Worm (Caenorhabditis elegans) whole organism, early embryonic: ENCODE results near the gene plep-1.

Source experiments
- B0310.2 ChIP-seq: sonication (generic microtip); optimal IDR thresholded peaks from 2 replicates; lab custom pipeline; 2016; ENCODE audit warnings: mild to moderate bottlenecking, missing genetic modification characterization, missing compliant biosample characterization
- aly-1 ChIP-seq: sonication (generic microtip); optimal IDR thresholded peaks from 2 replicates; lab custom pipeline; 2016; ENCODE audit warnings: missing genetic modification characterization, missing compliant biosample characterization
- ama-1 ChIP-seq: fragments of 150-350 bp; optimal IDR thresholded peaks from 2 replicates; lab custom pipeline; 2014
- ceh-13 ChIP-seq: fragments of 200-800 bp; sonication (Bioruptor generic); optimal IDR thresholded peaks from 2 replicates; lab custom pipeline; 2018; ENCODE audit warnings: mild to moderate bottlenecking, missing genetic modification characterization, missing compliant biosample characterization
- ets-7 ChIP-seq: sonication (generic microtip); optimal IDR thresholded peaks from 2 replicates; lab custom pipeline; 2016; ENCODE audit warnings: missing genotype, missing genetic modification characterization, missing compliant biosample characterization
- flt-1 ChIP-seq: fragments of 200-800 bp; sonication (Bioruptor generic); IDR thresholded peaks from 2 replicates; pipeline ENCODE4 v1.3.6; 2022; ENCODE audit warnings: missing genetic modification characterization, missing compliant biosample characterization
- hmbx-1 ChIP-seq: sonication (generic microtip); optimal IDR thresholded peaks from 2 replicates; lab custom pipeline; 2016; ENCODE audit warnings: mild to moderate bottlenecking, missing genetic modification characterization, missing compliant biosample characterization
- hmg-4 ChIP-seq: fragments of 200-800 bp; sonication (Bioruptor generic); optimal IDR thresholded peaks from 2 replicates; lab custom pipeline; 2018; ENCODE audit warnings: mild to moderate bottlenecking, missing genetic modification characterization, missing compliant biosample characterization
- hnd-1 ChIP-seq: sonication (generic microtip); optimal IDR thresholded peaks from 2 replicates; lab custom pipeline; 2016; ENCODE audit warnings: missing genetic modification characterization, missing compliant biosample characterization
- pes-1 ChIP-seq: fragments of 200-800 bp; sonication (Bioruptor generic); IDR thresholded peaks from 2 replicates; pipeline ENCODE4 v1.3.6; 2022; ENCODE audit warnings: missing genetic modification reagents, missing genetic modification characterization, missing compliant biosample characterization
- sea-1 ChIP-seq: fragments of 200-800 bp; sonication (Bioruptor generic); conservative IDR thresholded peaks from 2 replicates; pipeline ENCODE4 v1.3.6; 2022; ENCODE audit warnings: missing genetic modification characterization, missing compliant biosample characterization
- tbx-11 ChIP-seq: fragments of 200-800 bp; sonication (Bioruptor generic); IDR thresholded peaks from 2 replicates; pipeline ENCODE4 v1.3.6; 2022; ENCODE audit warnings: missing genetic modification characterization, missing compliant biosample characterization
- tbx-37 ChIP-seq: fragments of 200-800 bp; sonication (Bioruptor generic); conservative IDR thresholded peaks from 2 replicates; pipeline ENCODE4 v1.3.6; 2022; ENCODE audit warnings: missing genetic modification reagents, missing genetic modification characterization, missing compliant biosample characterization
- tra-4 ChIP-seq: sonication (generic microtip); optimal IDR thresholded peaks from 2 replicates; lab custom pipeline; 2017; ENCODE audit warnings: missing genetic modification characterization, missing compliant biosample characterization

- TF ChIP-seq ama-1 (lab: Kevin White, UChicago) = no peak
- no peak for TF ChIP-seq hmg-4 (GFP tag; lab: Kevin White, UChicago)
- TF ChIP-seq ceh-13 (GFP tag; lab: Kevin White, UChicago) = no peak
- no peak for TF ChIP-seq tbx-11 (GFP tag; lab: Robert Waterston, UW)
- TF ChIP-seq tra-4 (tag; lab: Kevin White, UChicago) = no peak
- TF ChIP-seq aly-1 (tag; lab: Kevin White, UChicago) = no peak
- no peak for TF ChIP-seq hmbx-1 (tag; lab: Kevin White, UChicago)
- TF ChIP-seq flt-1 = no peak
- no peak for TF ChIP-seq ets-7 (tag; lab: Kevin White, UChicago)
- TF ChIP-seq sea-1 (GFP tag; lab: Robert Waterston, UW) = no peak
- no peak for TF ChIP-seq tbx-37
- TF ChIP-seq pes-1 = no peak
- no peak for TF ChIP-seq B0310.2
- TF ChIP-seq hnd-1 = no peak
These were observed 38.9 kb upstream of the plep-1 start, which contains the start of gene H20J04.9 for ce11 chrII:4350888-4351287.
